Worm (Caenorhabditis elegans): ENCODE data around the gene arp-11.

The arp-11 gene

ce11 chrIV:7917881-7918280 is 15.8 kb upstream of the arp-11 start:
- TF ChIP-seq ceh-30 (tag; optimal IDR thresholded peaks at IDR 0.05) (no peak), gmeb-2 (tag; optimal IDR thresholded peaks at IDR 0.05) (no peak), ceh-14 (tag; optimal IDR thresholded peaks at IDR 0.05) (no peak), lin-11 (tag; optimal IDR thresholded peaks at IDR 0.05) (no peak), ceh-6 (GFP tag; optimal IDR thresholded peaks at IDR 0.05) (no peak), unc-42 (tag; optimal IDR thresholded peaks at IDR 0.05) (no peak), zip-5 (tag; optimal IDR thresholded peaks at IDR 0.05) (no peak), tbx-7 (tag; optimal IDR thresholded peaks at IDR 0.05) (no peak), unc-55 (GFP tag; optimal IDR thresholded peaks at IDR 0.05) (no peak), lim-6 (tag; optimal IDR thresholded peaks at IDR 0.05) (no peak)

DNA sequence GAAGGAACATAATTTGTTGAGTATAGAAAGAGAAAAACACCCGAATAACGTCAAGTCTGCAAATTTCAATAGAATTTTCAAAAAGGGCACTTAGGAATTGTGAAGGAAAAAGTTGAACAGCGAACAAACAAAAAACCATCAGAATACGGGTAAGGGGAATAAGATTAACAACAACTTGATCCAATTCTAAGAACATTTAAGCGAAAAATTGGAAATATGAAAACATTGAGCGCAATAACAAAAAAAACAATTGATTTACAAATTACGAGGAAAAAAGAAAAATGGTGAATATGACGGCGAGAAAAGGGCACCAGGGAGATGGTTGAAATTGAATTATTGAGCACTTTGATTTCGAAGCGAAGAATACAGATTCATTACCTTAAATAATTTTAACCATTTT is 14.8 kb upstream of the arp-11 start:
- TF ChIP-seq syd-9 (tag; optimal IDR thresholded peaks at IDR 0.05): no peak
- TF ChIP-seq pha-2 (tag; optimal IDR thresholded peaks at IDR 0.05): no peak

- TF ChIP-seq pros-1 (tag; optimal IDR thresholded peaks at IDR 0.05): no peak
- TF ChIP-seq mec-3 (tag; optimal IDR thresholded peaks at IDR 0.05; ENCODE audit: borderline replicate concordance): no peak
- no peak for TF ChIP-seq dve-1 (tag; optimal IDR thresholded peaks at IDR 0.05)
- TF ChIP-seq sdc-2 (tag; optimal IDR thresholded peaks at IDR 0.05): no peak
- no peak for TF ChIP-seq ama-1 (optimal IDR thresholded peaks at IDR 0.05)
- TF ChIP-seq nhr-11 (tag; optimal IDR thresholded peaks at IDR 0.05): no peak
- no peak for TF ChIP-seq ref-2 (tag; optimal IDR thresholded peaks at IDR 0.05)
- no peak for TF ChIP-seq hlh-15 (tag; optimal IDR thresholded peaks at IDR 0.05)
- no peak for TF ChIP-seq dmd-4 (tag; optimal IDR thresholded peaks at IDR 0.05; ENCODE audit: borderline replicate concordance)
- TF ChIP-seq nhr-232 (tag; optimal IDR thresholded peaks at IDR 0.05): no peak
- no peak for TF ChIP-seq ceh-9 (tag; optimal IDR thresholded peaks at IDR 0.05)
- no peak for TF ChIP-seq ceh-6 (GFP tag; optimal IDR thresholded peaks at IDR 0.05)
- no peak for TF ChIP-seq npax-4 (tag; optimal IDR thresholded peaks at IDR 0.05)
- no peak for TF ChIP-seq pha-4 (tag; optimal IDR thresholded peaks at IDR 0.05)
- no peak for TF ChIP-seq ceh-45 (GFP tag; IDR thresholded peaks at IDR 0.05)
- TF ChIP-seq ceh-24 (tag; optimal IDR thresholded peaks at IDR 0.05): no peak
- TF ChIP-seq zip-5 (tag; optimal IDR thresholded peaks at IDR 0.05): no peak
- TF ChIP-seq F13H6.1 (tag; optimal IDR thresholded peaks at IDR 0.05): no peak
- no peak for TF ChIP-seq nfya-1 (tag; optimal IDR thresholded peaks at IDR 0.05)
These were observed 12.9 kb upstream of the arp-11 start, which contains the start of gene C49H3.4 for ce11 chrIV:7914991-7915390. Gene C49H3.4, plus strand, starts transcription at chrIV:7915291.

- no peak for TF ChIP-seq zip-5 (tag; optimal IDR thresholded peaks at IDR 0.05)
- no peak for TF ChIP-seq ceh-6 (GFP tag; optimal IDR thresholded peaks at IDR 0.05)
- peak; percentile 4 for TF ChIP-seq nfya-1 (tag; optimal IDR thresholded peaks at IDR 0.05)
- TF ChIP-seq ceh-34 (tag; optimal IDR thresholded peaks at IDR 0.05): no peak
- no peak for TF ChIP-seq pag-3 (tag; optimal IDR thresholded peaks at IDR 0.05; ENCODE audit: borderline replicate concordance)
- TF ChIP-seq C38D4.7 (GFP tag; optimal IDR thresholded peaks at IDR 0.05): no peak
- TF ChIP-seq lin-11 (tag; optimal IDR thresholded peaks at IDR 0.05): no peak
- TF ChIP-seq sox-4 (tag; optimal IDR thresholded peaks at IDR 0.05): no peak
- TF ChIP-seq ceh-9 (tag; optimal IDR thresholded peaks at IDR 0.05): no peak
- no peak for TF ChIP-seq unc-3 (GFP tag; conservative IDR thresholded peaks at IDR 0.05)
- no peak for TF ChIP-seq unc-3 (tag; optimal IDR thresholded peaks at IDR 0.05)
- TF ChIP-seq tbx-2 (tag; optimal IDR thresholded peaks at IDR 0.05): no peak
- peak; percentile 24 for TF ChIP-seq ceh-48 (tag; optimal IDR thresholded peaks at IDR 0.05)
- no peak for TF ChIP-seq F13H6.1 (tag; optimal IDR thresholded peaks at IDR 0.05)
- no peak for TF ChIP-seq T23F11.4 (GFP tag; optimal IDR thresholded peaks at IDR 0.05)
- TF ChIP-seq Y22D7AL.16 (tag; optimal IDR thresholded peaks at IDR 0.05): no peak
These were observed 8.2 kb upstream of the arp-11 start, which contains the start of the genes npp-27 and ntl-4 for ce11 chrIV:7910197-7910735. Gene npp-27, minus strand, starts transcription at chrIV:7910247. Gene ntl-4, plus strand, starts transcription at chrIV:7910575.
